Worm (Caenorhabditis elegans): ENCODE data around the gene F10B5.2.

The F10B5.2 gene

DNA sequence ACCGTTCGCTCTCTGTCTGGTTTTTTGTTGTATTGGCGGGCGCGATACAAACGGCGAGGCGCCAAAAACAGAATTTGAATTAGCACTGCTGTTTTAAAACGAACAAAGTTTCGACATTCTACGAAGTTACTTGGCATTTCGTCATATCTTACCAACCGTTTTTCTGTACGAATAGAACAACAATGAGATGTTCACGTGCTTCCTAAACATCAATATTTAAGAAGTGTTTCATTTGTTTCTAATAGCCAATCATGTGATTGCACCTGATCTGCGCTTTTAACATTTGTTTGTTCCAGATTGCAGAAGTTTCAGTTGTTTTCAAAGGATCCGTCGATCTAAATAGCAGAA lies 15.5 kb upstream of the F10B5.2 start (continued):
- TF ChIP-seq madf-8 (GFP tag; conservative IDR thresholded peaks at IDR 0.05), result no peak
- TF ChIP-seq T26A5.8 (tag; optimal IDR thresholded peaks at IDR 0.05), result no peak
- no peak for TF ChIP-seq nfyb-1 (GFP tag; IDR thresholded peaks at IDR 0.05)

DNA sequence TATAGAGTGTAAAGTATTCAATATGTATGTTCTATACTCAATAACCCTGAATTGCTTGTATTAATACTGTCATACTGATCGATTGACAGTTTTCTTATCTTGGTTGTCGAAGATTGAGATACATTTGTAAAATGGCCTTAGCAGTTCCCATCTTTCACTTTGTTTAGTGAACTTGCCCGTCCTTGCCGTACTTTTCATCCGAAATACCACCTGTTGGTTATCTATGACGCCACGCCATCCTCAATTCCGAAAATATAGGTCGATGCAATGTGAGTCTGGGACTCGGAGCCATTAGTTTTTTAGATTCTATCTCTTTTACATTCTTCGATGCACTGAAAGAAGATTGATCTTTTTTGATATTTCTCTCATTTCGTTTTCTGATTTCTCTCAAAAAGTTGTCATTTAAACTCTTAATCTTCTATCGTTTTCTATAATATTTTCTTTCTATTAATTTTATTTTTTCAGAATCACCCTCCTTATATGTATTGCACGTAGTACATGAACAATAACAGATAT lies 15.0 kb upstream of the F10B5.2 start, which contains the start of gene ulp-4:
ulp-4 (plus strand) TSS at position 466 of the 516 bp plus-strand sequence.
- TF ChIP-seq snpc-1.1 (tag; optimal IDR thresholded peaks at IDR 0.05; ENCODE audit: insufficient read depth), result no peak
- peak; percentile 66 for TF ChIP-seq nhr-80 (tag; optimal IDR thresholded peaks at IDR 0.05)
- TF ChIP-seq egl-44 (GFP tag; IDR thresholded peaks at IDR 0.05), result no peak

DNA sequence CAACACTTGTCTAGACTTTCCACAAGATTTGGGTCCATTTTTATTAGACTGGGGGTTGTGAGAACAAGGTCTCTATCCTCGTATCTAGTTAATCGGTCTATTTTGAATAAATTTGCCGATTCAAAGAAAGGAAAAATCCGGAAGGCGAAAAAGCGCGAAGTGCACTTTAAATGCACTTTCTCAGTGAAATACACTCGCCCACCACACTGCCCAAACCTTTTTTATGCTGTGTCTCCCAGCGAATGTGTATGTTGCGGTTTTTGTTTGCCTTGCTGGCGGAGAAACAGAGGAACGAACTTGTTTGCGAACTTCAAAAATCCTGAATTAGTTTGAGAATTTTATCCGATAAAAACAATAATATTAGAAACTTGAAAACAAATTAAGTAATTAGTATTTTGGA lies 13.8 kb upstream of the F10B5.2 start:
- TF ChIP-seq dox-1 (GFP tag; IDR thresholded peaks at IDR 0.05) (0 out of 2 replicates have a peak, but pooled peaks have one; percentile 11), cebp-1 (GFP tag; IDR thresholded peaks at IDR 0.05) (no peak), cebp-1 (tag; optimal IDR thresholded peaks at IDR 0.05) (peak; percentile 28), hmg-1.2 (GFP tag; IDR thresholded peaks at IDR 0.05) (0 out of 2 replicates have a peak, but pooled peaks have one; percentile 5), B0035.1 (tag; optimal IDR thresholded peaks at IDR 0.05) (no peak), akir-1 (GFP tag; optimal IDR thresholded peaks at IDR 0.05) (no peak)

DNA sequence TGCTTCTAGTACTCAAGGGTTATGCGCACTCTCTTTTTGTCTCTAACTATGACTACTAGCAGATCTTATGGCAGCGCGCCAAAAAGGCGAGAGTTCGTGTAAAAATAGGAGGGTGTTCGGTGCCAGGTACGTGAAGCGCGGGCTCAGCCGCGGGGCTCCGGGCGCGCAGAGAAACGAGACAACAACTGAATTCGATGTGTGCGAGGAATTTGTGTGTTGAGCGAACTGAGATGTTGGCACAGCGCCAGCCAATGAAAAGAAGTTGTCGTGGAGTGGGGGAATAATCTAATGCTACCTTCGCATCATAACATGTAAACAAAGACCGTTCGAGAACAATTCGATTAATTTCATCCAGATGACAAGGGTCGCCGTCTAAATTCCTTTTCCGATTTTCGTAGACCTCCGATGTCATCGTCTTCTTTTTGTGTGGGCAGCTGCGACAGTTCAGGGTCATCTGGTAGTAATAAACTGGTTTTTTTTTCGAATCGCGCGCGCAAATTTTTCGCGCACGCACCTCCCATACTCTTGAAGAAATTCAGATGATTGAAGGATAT lies 13.1 kb upstream of the F10B5.2 start:
- TF ChIP-seq ceh-27 (GFP tag; optimal IDR thresholded peaks at IDR 0.05), result peak; percentile 28
- no peak for TF ChIP-seq snpc-4 (GFP tag; optimal IDR thresholded peaks at IDR 0.05)
- TF ChIP-seq snpc-4 (tag; optimal IDR thresholded peaks at IDR 0.05), result no peak
- no peak for TF ChIP-seq F10E7.11 (tag; optimal IDR thresholded peaks at IDR 0.05)
- TF ChIP-seq madf-10 (tag; optimal IDR thresholded peaks at IDR 0.05), result no peak
- TF ChIP-seq F33H1.4 (GFP tag; IDR thresholded peaks at IDR 0.05), result no peak
- no peak for TF ChIP-seq cebp-1 (GFP tag; IDR thresholded peaks at IDR 0.05)
- TF ChIP-seq cebp-1 (tag; optimal IDR thresholded peaks at IDR 0.05), result peak; percentile 51
- TF ChIP-seq lir-1 (GFP tag; conservative IDR thresholded peaks at IDR 0.05), result no peak
- peak; percentile 72 for TF ChIP-seq K12H6.12 (tag; optimal IDR thresholded peaks at IDR 0.05)
- TF ChIP-seq repo-1 (tag; optimal IDR thresholded peaks at IDR 0.05), result peak; percentile 18
- TF ChIP-seq hmg-1.2 (GFP tag; IDR thresholded peaks at IDR 0.05), result peak; percentile 54; the same call in 1 of the 2 replicates
- TF ChIP-seq lin-35 (GFP tag; optimal IDR thresholded peaks at IDR 0.05), result peak in 1 of 3 experiments; percentile 29
- no peak for TF ChIP-seq ekl-4 (GFP tag; IDR thresholded peaks at IDR 0.05)
- TF ChIP-seq B0261.1 (tag; optimal IDR thresholded peaks at IDR 0.05), result no peak
- TF ChIP-seq unc-62 (GFP tag; optimal IDR thresholded peaks at IDR 0.05), result no peak
- no peak for TF ChIP-seq D2030.7 (GFP tag; IDR thresholded peaks at IDR 0.05)
- no peak for TF ChIP-seq ZK185.1 (tag; optimal IDR thresholded peaks at IDR 0.05; ENCODE audit: poor library complexity, severe bottlenecking)
- TF ChIP-seq F39B2.1 (GFP tag; IDR thresholded peaks at IDR 0.05), result no peak
- TF ChIP-seq B0336.3 (GFP tag; IDR thresholded peaks at IDR 0.05), result no peak
- TF ChIP-seq F52B5.7 (tag; optimal IDR thresholded peaks at IDR 0.05), result peak; percentile 39
- TF ChIP-seq athp-1 (tag; optimal IDR thresholded peaks at IDR 0.05), result no peak
- TF ChIP-seq ceh-91 (GFP tag; IDR thresholded peaks at IDR 0.05), result no peak
- TF ChIP-seq lsl-1 (GFP tag; optimal IDR thresholded peaks at IDR 0.05), result no peak
- 0 out of 2 replicates have a peak, but pooled peaks have one; percentile 63 for TF ChIP-seq nfyb-1 (GFP tag; IDR thresholded peaks at IDR 0.05)
- TF ChIP-seq Y53F4B.3 (GFP tag; IDR thresholded peaks at IDR 0.05), result no peak
- TF ChIP-seq mcd-1 (GFP tag; IDR thresholded peaks at IDR 0.05), result no peak
- TF ChIP-seq F49E8.2 (tag; optimal IDR thresholded peaks at IDR 0.05; ENCODE audit: insufficient read depth), result no peak
- no peak for TF ChIP-seq snpc-1.3 (tag; optimal IDR thresholded peaks at IDR 0.05; ENCODE audit: insufficient read depth)
- no peak for TF ChIP-seq ama-1 (optimal IDR thresholded peaks at IDR 0.05)
- no peak for TF ChIP-seq ama-1 (GFP tag; optimal IDR thresholded peaks at IDR 0.05)
- peak; percentile 20 for TF ChIP-seq nhr-27 (tag; optimal IDR thresholded peaks at IDR 0.05)
- no peak for TF ChIP-seq nhr-120 (GFP tag; IDR thresholded peaks at IDR 0.05)
- TF ChIP-seq Y53G8AR.9 (GFP tag; conservative IDR thresholded peaks at IDR 0.05), result 0 out of 2 replicates have a peak, but pooled peaks have one; percentile 18
